Fruit fly (Drosophila melanogaster) whole organism, embryonic: ENCODE data around the gene alpha-Est7.

Source experiments
- Asciz ChIP-seq: fragments of 200-800 bp; sonication (Bioruptor generic); optimal IDR thresholded peaks from 2 replicates; lab custom pipeline; 2017; ENCODE audit warnings: missing biosample characterization, mild to moderate bottlenecking, missing genetic modification characterization, missing genetic modification reagents
- CG10431 ChIP-seq: fragments of 200-800 bp; sonication (Bioruptor generic); optimal IDR thresholded peaks from 3 replicates; lab custom pipeline; 2018; ENCODE audit warnings: missing biosample characterization, mild to moderate bottlenecking, missing genetic modification characterization
- CG11504 ChIP-seq: fragments of 200-800 bp; sonication (Bioruptor generic); optimal IDR thresholded peaks from 3 replicates; lab custom pipeline; 2019; ENCODE audit warnings: missing biosample characterization, mild to moderate bottlenecking, missing genetic modification characterization, moderate library complexity
- CG12236 ChIP-seq: fragments of 200-800 bp; sonication (Bioruptor generic); optimal IDR thresholded peaks from 2 replicates; lab custom pipeline; 2016; ENCODE audit warnings: missing biosample characterization, missing genetic modification characterization
- CG12769 ChIP-seq: fragments of 200-800 bp; sonication (Bioruptor generic); optimal IDR thresholded peaks from 2 replicates; lab custom pipeline; 2019; ENCODE audit warnings: missing biosample characterization, mild to moderate bottlenecking, missing genetic modification characterization, moderate library complexity
- CG13287 ChIP-seq: fragments of 200-800 bp; sonication (Bioruptor generic); IDR thresholded peaks from 2 replicates; pipeline ENCODE4 v1.3.6; 2022; ENCODE audit warnings: missing biosample characterization, missing genetic modification characterization; ENCODE audit not compliant: partially characterized antibody
- CG1832 ChIP-seq: fragments of 200-800 bp; sonication (Bioruptor generic); optimal IDR thresholded peaks from 2 replicates; lab custom pipeline; 2017; ENCODE audit warnings: missing biosample characterization, mild to moderate bottlenecking, missing genetic modification characterization, inconsistent platforms
- CG18599 ChIP-seq: fragments of 200-800 bp; sonication (Bioruptor generic); optimal IDR thresholded peaks from 3 replicates; lab custom pipeline; 2017; ENCODE audit warnings: missing biosample characterization, missing genetic modification characterization, mild to moderate bottlenecking, moderate library complexity, missing genetic modification reagents
- CG2199 ChIP-seq: fragments of 200-800 bp; sonication (Bioruptor generic); IDR thresholded peaks from 3 replicates; pipeline ENCODE4 v1.3.6; 2022; ENCODE audit warnings: missing biosample characterization, missing genetic modification characterization
- CG3065 ChIP-seq: fragments of 200-800 bp; sonication (Bioruptor generic); optimal IDR thresholded peaks from 2 replicates; lab custom pipeline; 2016; ENCODE audit warnings: missing biosample characterization, missing genetic modification characterization
- CG34376 ChIP-seq: fragments of 200-800 bp; sonication (Bioruptor generic); optimal IDR thresholded peaks from 2 replicates; lab custom pipeline; 2018; ENCODE audit warnings: missing biosample characterization, mild to moderate bottlenecking, missing genetic modification characterization
- CG43689 ChIP-seq: fragments of 200-800 bp; sonication (Bioruptor generic); IDR thresholded peaks from 2 replicates; pipeline ENCODE4 v1.3.6; 2022; ENCODE audit warnings: missing biosample characterization, missing genetic modification characterization
- CG6654 ChIP-seq: fragments of 200-800 bp; sonication (Bioruptor generic); optimal IDR thresholded peaks from 2 replicates; lab custom pipeline; 2017; ENCODE audit warnings: missing biosample characterization, mild to moderate bottlenecking, missing genetic modification characterization
- CG6689 ChIP-seq: fragments of 200-800 bp; sonication (Bioruptor generic); IDR thresholded peaks from 2 replicates; pipeline ENCODE4 v1.3.6; 2022; ENCODE audit warnings: missing biosample characterization, missing genetic modification characterization
- CG8290 ChIP-seq, 3 experiments: fragments of 200-800 bp; sonication (Bioruptor generic); optimal IDR thresholded peaks; 2 replicates each; lab custom pipeline; 2016 to 2019; ENCODE audit warnings: missing biosample characterization in 3 of 3, missing genetic modification characterization in 3 of 3, mild to moderate bottlenecking in 2 of 3, moderate library complexity in 1 of 3
- CG8924 ChIP-seq: fragments of 200-800 bp; optimal IDR thresholded peaks from 3 replicates; lab custom pipeline; 2019; ENCODE audit warnings: missing biosample characterization, mild to moderate bottlenecking, missing genetic modification characterization, moderate library complexity
- CG9727 ChIP-seq: fragments of 200-800 bp; sonication (Bioruptor generic); optimal IDR thresholded peaks from 3 replicates; lab custom pipeline; 2017; ENCODE audit warnings: missing biosample characterization, mild to moderate bottlenecking, missing genetic modification characterization
- CHES-1-like ChIP-seq: fragments of 200-800 bp; sonication (Bioruptor generic); optimal IDR thresholded peaks from 2 replicates; lab custom pipeline; 2016; ENCODE audit warnings: missing biosample characterization, missing genetic modification characterization
- Dfd ChIP-seq, 2 experiments: fragments of >200 bp; optimal IDR thresholded peaks; 2 replicates each; lab custom pipeline; 2017; ENCODE audit warnings: missing biosample characterization in 2 of 2, missing genetic modification characterization in 2 of 2
- Elba2 ChIP-seq: fragments of 200-800 bp; sonication (Bioruptor generic); optimal IDR thresholded peaks from 3 replicates; lab custom pipeline; 2016; ENCODE audit warnings: missing biosample characterization, missing genetic modification characterization
- Fer3 ChIP-seq: fragments of 200-800 bp; sonication (Bioruptor generic); optimal IDR thresholded peaks from 2 replicates; lab custom pipeline; 2018; ENCODE audit warnings: missing biosample characterization, mild to moderate bottlenecking, missing genetic modification characterization, moderate library complexity
- Gsc ChIP-seq: fragments of 200-800 bp; sonication (Bioruptor generic); IDR thresholded peaks from 2 replicates; pipeline ENCODE4 v1.3.6; 2022; ENCODE audit warnings: missing biosample characterization, missing genetic modification characterization
- HLH3B ChIP-seq: fragments of 200-800 bp; sonication (Bioruptor generic); IDR thresholded peaks from 2 replicates; pipeline ENCODE4 v1.3.6; 2022; ENCODE audit warnings: missing biosample characterization, missing genetic modification characterization
- Med ChIP-seq: fragments of 200-800 bp; sonication (Bioruptor generic); peaks from one replicate; lab custom pipeline; 2016; ENCODE audit warnings: missing biosample characterization, missing genetic modification characterization, mild to moderate bottlenecking, inconsistent platforms, moderate library complexity
- Nf-YB ChIP-seq: fragments of 200-800 bp; sonication (Bioruptor generic); optimal IDR thresholded peaks from 3 replicates; lab custom pipeline; 2019; ENCODE audit warnings: missing biosample characterization, mild to moderate bottlenecking, missing genetic modification characterization, moderate library complexity
- Nf-YC ChIP-seq: fragments of 200-800 bp; optimal IDR thresholded peaks from 3 replicates; lab custom pipeline; 2019; ENCODE audit warnings: missing biosample characterization, mild to moderate bottlenecking, missing genetic modification characterization, moderate library complexity
- Pdp1 ChIP-seq, 2 experiments: fragments of 200-800 bp; sonication (Bioruptor generic); optimal IDR thresholded peaks; 3 replicates each; lab custom pipeline; 2016; ENCODE audit warnings: missing biosample characterization in 2 of 2, missing genetic modification characterization in 2 of 2, mild to moderate bottlenecking in 1 of 2, moderate library complexity in 1 of 2
- Ptx1 ChIP-seq: fragments of 200-800 bp; sonication (Bioruptor generic); IDR thresholded peaks from 2 replicates; pipeline ENCODE4 v1.3.6; 2022; ENCODE audit warnings: missing biosample characterization, missing genetic modification characterization
- Six4 ChIP-seq: fragments of 200-800 bp; sonication (Bioruptor generic); optimal IDR thresholded peaks from 2 replicates; lab custom pipeline; 2016; ENCODE audit warnings: missing biosample characterization, missing genetic modification characterization
- ap ChIP-seq: fragments of 200-800 bp; sonication (Bioruptor generic); IDR thresholded peaks from 2 replicates; pipeline ENCODE4 v1.3.6; 2022; ENCODE audit warnings: missing biosample characterization, missing genetic modification characterization
- cg ChIP-seq: fragments of 200-800 bp; sonication (Bioruptor generic); optimal IDR thresholded peaks from 3 replicates; lab custom pipeline; 2019; ENCODE audit warnings: missing biosample characterization, mild to moderate bottlenecking, missing genetic modification characterization, moderate library complexity
- cwo ChIP-seq: fragments of 200-800 bp; sonication (Bioruptor generic); optimal IDR thresholded peaks from 3 replicates; lab custom pipeline; 2017; ENCODE audit warnings: missing biosample characterization, missing genetic modification characterization, mild to moderate bottlenecking, moderate library complexity, missing genetic modification reagents
- danr ChIP-seq: fragments of 200-800 bp; sonication (Bioruptor generic); IDR thresholded peaks from 2 replicates; pipeline ENCODE4 v1.3.6; 2022; ENCODE audit warnings: missing biosample characterization, missing genetic modification characterization
- exex ChIP-seq: fragments of 200-800 bp; sonication (Bioruptor generic); optimal IDR thresholded peaks from 4 replicates; lab custom pipeline; 2018; ENCODE audit warnings: missing biosample characterization, mild to moderate bottlenecking, missing genetic modification characterization, moderate library complexity
- gro ChIP-seq: fragments of 200-800 bp; sonication (Bioruptor generic); optimal IDR thresholded peaks from 2 replicates; lab custom pipeline; 2016; ENCODE audit warnings: missing biosample characterization, missing genetic modification characterization
- lab ChIP-seq: fragments of 200-800 bp; sonication (Bioruptor generic); optimal IDR thresholded peaks from 3 replicates; lab custom pipeline; 2017; ENCODE audit warnings: missing biosample characterization, missing genetic modification characterization, mild to moderate bottlenecking, moderate library complexity, missing genetic modification reagents
- lov ChIP-seq, 2 experiments: fragments of 200-800 bp in 1 of 2; fragments of >200 bp in 1 of 2; sonication (Bioruptor generic) in 1 of 2; IDR thresholded peaks in 1 of 2; optimal IDR thresholded peaks in 1 of 2; 2 replicates in 1 of 2; 3 replicates in 1 of 2; pipeline versions ENCODE4 v1.3.6 to Lab custom; 2017 to 2022; ENCODE audit warnings: missing biosample characterization in 1 of 2, missing genetic modification characterization in 1 of 2
- odd ChIP-seq: fragments of 200-800 bp; sonication (Bioruptor generic); optimal IDR thresholded peaks from 2 replicates; lab custom pipeline; 2017; ENCODE audit warnings: missing biosample characterization, mild to moderate bottlenecking, missing genetic modification characterization
- pb ChIP-seq: fragments of 200-800 bp; sonication (Bioruptor generic); optimal IDR thresholded peaks from 3 replicates; lab custom pipeline; 2016; ENCODE audit warnings: missing biosample characterization, missing genetic modification characterization
- pros ChIP-seq: fragments of 200-800 bp; sonication (Bioruptor generic); optimal IDR thresholded peaks from 3 replicates; lab custom pipeline; 2019; ENCODE audit warnings: missing biosample characterization, mild to moderate bottlenecking, missing genetic modification characterization, moderate library complexity
- sd ChIP-seq: fragments of 200-800 bp; sonication (Bioruptor generic); optimal IDR thresholded peaks from 3 replicates; lab custom pipeline; 2018; ENCODE audit warnings: missing biosample characterization, mild to moderate bottlenecking, missing genetic modification characterization, moderate library complexity
- sens ChIP-seq: fragments of 200-800 bp; sonication (Bioruptor generic); peaks from one replicate; lab custom pipeline; 2016; ENCODE audit warnings: missing biosample characterization, missing genetic modification characterization
- stc ChIP-seq: fragments of 200-800 bp; sonication (Bioruptor generic); IDR thresholded peaks from 2 replicates; pipeline ENCODE4 v1.3.6; 2022; ENCODE audit warnings: missing biosample characterization, missing genetic modification characterization
- stwl ChIP-seq: fragments of 200-800 bp; sonication (Bioruptor generic); optimal IDR thresholded peaks from 3 replicates; lab custom pipeline; 2018; ENCODE audit warnings: missing biosample characterization, mild to moderate bottlenecking, missing genetic modification characterization, moderate library complexity
- sug ChIP-seq: fragments of 200-800 bp; optimal IDR thresholded peaks from 2 replicates; lab custom pipeline; 2019; ENCODE audit warnings: missing biosample characterization, mild to moderate bottlenecking, missing genetic modification characterization, moderate library complexity

The alpha-Est7 gene

DNA sequence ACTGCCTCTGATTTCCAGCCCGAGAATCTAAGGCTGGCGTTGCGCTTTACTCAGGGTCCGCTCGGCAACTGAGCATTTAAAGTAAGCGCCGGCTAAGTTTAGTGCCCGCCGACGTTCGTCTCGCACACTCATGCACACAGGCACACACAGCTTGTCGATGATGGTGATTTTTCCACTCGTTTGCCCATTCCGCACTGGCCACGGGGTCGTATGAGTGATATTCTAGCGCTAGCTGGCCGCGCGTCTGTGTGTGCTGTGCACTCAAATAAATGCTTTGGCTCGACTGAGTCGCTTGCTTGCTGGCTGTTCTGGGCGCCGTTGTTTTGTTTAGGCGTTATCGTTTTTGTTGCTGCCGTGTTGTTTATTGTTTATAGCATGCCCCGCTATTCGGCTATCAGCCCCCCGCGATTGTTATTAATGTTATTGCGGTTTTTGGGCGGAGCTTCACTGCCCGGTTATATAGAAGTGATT is 7.9 kb downstream of the alpha-Est7 start, which contains the start of gene alpha-Est8 (continued):
- 0 out of 3 replicates have a peak, but pooled peaks have one; percentile 55 for TF ChIP-seq CG2199 (GFP tag; lab: Robert Waterston, UW)
- TF ChIP-seq ap (GFP tag; lab: Robert Waterston, UW) = no peak
- peak; percentile 32 for TF ChIP-seq CG18599 (GFP tag; lab: Kevin White, UChicago)
- TF ChIP-seq CG12769 = no peak
- no peak for TF ChIP-seq CG10431 (GFP tag; lab: Kevin White, UChicago)
- no peak for TF ChIP-seq CG6654
- no peak for TF ChIP-seq Six4 (GFP tag; lab: Kevin White, UChicago)
- TF ChIP-seq Ptx1 (GFP tag; lab: Robert Waterston, UW) = no peak
- no peak for TF ChIP-seq Nf-YB
- TF ChIP-seq CG1832 (GFP tag; lab: Kevin White, UChicago) = no peak
- TF ChIP-seq Gsc (GFP tag; lab: Robert Waterston, UW) = no peak
- no peak for TF ChIP-seq stc (GFP tag; lab: Robert Waterston, UW)
- no peak for TF ChIP-seq CG9727 (GFP tag; lab: Kevin White, UChicago)
- TF ChIP-seq danr (GFP tag; lab: Robert Waterston, UW) = no peak
- TF ChIP-seq Dfd (GFP tag; optimal IDR thresholded peaks at IDR 0.05; lab: Kevin White, UChicago) = no peak
- TF ChIP-seq lov (optimal IDR thresholded peaks at IDR 0.05; lab: Kevin White, UChicago) = no peak
- TF ChIP-seq lov (GFP tag; IDR thresholded peaks at IDR 0.05; lab: Robert Waterston, UW) = no peak
- no peak for TF ChIP-seq Nf-YC (tag; lab: Kevin White, UChicago)
- peak; percentile 66 for TF ChIP-seq CG13287 (GFP tag; lab: Robert Waterston, UW)
- TF ChIP-seq Fer3 (tag; lab: Kevin White, UChicago) = no peak
- TF ChIP-seq CHES-1-like (GFP tag; lab: Kevin White, UChicago) = no peak
- TF ChIP-seq pb (GFP tag; lab: Kevin White, UChicago) = no peak

- TF ChIP-seq CG8924 (tag; lab: Kevin White, UChicago) (no peak), sd (tag; lab: Kevin White, UChicago) (peak; percentile 51), exex (peak; percentile 85), Asciz (GFP tag; lab: Kevin White, UChicago) (no peak), lab (GFP tag; lab: Kevin White, UChicago) (peak; percentile 17), pros (GFP tag; lab: Kevin White, UChicago) (no peak), CG34376 (GFP tag; lab: Kevin White, UChicago) (peak; percentile 74), CG12236 (no peak), Pdp1 (GFP tag; optimal IDR thresholded peaks at IDR 0.05; lab: Kevin White, UChicago) (peak in 1 of 2 experiments; percentile 1), sug (tag; lab: Kevin White, UChicago) (peak; percentile 80), cwo (GFP tag; lab: Kevin White, UChicago) (peak; percentile 1), CG11504 (no peak)
Measured at dm6 chr3R:7514232-7514863, 9.2 kb downstream of the alpha-Est7 start.

DNA sequence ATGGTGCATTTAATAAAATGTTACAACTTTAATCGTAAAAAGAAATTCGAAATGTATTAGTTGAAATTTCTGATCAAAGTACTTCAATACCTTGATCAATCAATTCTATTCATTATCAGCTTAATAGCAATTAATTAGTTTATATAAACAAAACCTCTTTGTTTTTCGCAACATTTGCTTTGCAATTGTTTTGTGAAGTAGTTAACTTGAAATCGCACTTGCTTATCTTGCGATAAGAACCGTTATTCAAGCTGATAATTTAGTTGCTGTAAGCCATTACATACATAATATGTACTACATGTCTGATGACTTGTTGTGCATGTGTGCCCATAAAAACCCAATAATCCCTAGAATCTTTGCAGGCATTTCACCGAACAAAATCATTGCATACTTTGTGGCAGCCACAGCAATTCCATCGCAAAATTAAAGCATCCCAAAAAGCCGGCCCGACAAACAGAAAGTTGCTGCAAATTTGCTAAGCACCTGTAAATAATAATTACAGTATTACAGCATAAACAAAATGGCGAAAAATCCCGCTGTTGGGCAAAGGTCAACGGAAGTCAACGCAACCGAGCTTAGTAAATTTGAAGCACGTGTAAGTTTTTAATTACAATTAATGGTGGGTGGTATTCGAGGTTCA is 15.2 kb downstream of the alpha-Est7 start:
- TF ChIP-seq CG6689 (GFP tag; lab: Robert Waterston, UW) = no peak
- no peak for TF ChIP-seq CG3065 (GFP tag; lab: Kevin White, UChicago)
- TF ChIP-seq Pdp1 (GFP tag; optimal IDR thresholded peaks at IDR 0.05; lab: Kevin White, UChicago) = peak in 1 of 2 experiments; percentile 74
- TF ChIP-seq Med (GFP tag; lab: Kevin White, UChicago) = peak; percentile 56
- TF ChIP-seq CG43689 = no peak
- TF ChIP-seq cg (GFP tag; lab: Kevin White, UChicago) = peak; percentile 19
- no peak for TF ChIP-seq Elba2 (GFP tag; lab: Kevin White, UChicago)
- no peak for TF ChIP-seq odd
- TF ChIP-seq sens = peak; percentile 74
- TF ChIP-seq HLH3B = no peak
- TF ChIP-seq exex = peak; percentile 86
- peak; percentile 21 for TF ChIP-seq stwl (tag; lab: Kevin White, UChicago)
- no peak for TF ChIP-seq CG8290 (GFP tag; optimal IDR thresholded peaks at IDR 0.05; lab: Kevin White, UChicago)
- peak in 1 of 2 experiments; percentile 27 for TF ChIP-seq CG8290 (tag; optimal IDR thresholded peaks at IDR 0.05; lab: Kevin White, UChicago)
- TF ChIP-seq CG12236 = no peak
- TF ChIP-seq gro = peak; percentile 10
